Worm (Caenorhabditis elegans) whole organism, L4 larva: ENCODE results near the gene dgtr-1.

Experiments
- F37D6.2 ChIP-seq: sonication (generic microtip); optimal IDR thresholded peaks from 2 replicates; lab custom pipeline; 2016; ENCODE audit warnings: mild to moderate bottlenecking, missing genetic modification characterization, missing compliant biosample characterization
- F49E8.2 ChIP-seq: sonication (generic microtip); optimal IDR thresholded peaks from 2 replicates; lab custom pipeline; 2016; ENCODE audit warnings: missing compliant biosample characterization, mild to moderate bottlenecking, missing genetic modification characterization, borderline replicate concordance
- R02D3.7 ChIP-seq: fragments of 150-350 bp; sonication (generic microtip); optimal IDR thresholded peaks from 3 replicates; lab custom pipeline; 2014; ENCODE audit warnings: missing biosample characterization, missing genetic modification characterization
- T20F7.1 ChIP-seq: fragments of 200-800 bp; sonication (Bioruptor generic); optimal IDR thresholded peaks from 2 replicates; lab custom pipeline; 2018; ENCODE audit warnings: mild to moderate bottlenecking, missing genetic modification characterization, missing compliant biosample characterization
- T26A8.4 ChIP-seq: fragments of 200-800 bp; sonication (Bioruptor generic); IDR thresholded peaks from 2 replicates; pipeline ENCODE4 v1.3.6; 2022; ENCODE audit warnings: missing genetic modification characterization, missing compliant biosample characterization
- Y105C5A.15 ChIP-seq: fragments of 200-800 bp; sonication (Bioruptor generic); IDR thresholded peaks from 2 replicates; pipeline ENCODE4 v1.3.6; 2022; ENCODE audit warnings: missing genetic modification characterization, missing compliant biosample characterization
- Y48G9A.11 ChIP-seq: fragments of 200-800 bp; sonication (Bioruptor generic); IDR thresholded peaks from 2 replicates; pipeline ENCODE4 v1.3.6; 2022; ENCODE audit warnings: missing genetic modification reagents, missing genetic modification characterization, missing compliant biosample characterization
- aha-1 ChIP-seq: fragments of 150-350 bp; peaks from one replicate; lab custom pipeline; 2014; ENCODE audit warnings: missing biosample characterization, missing genetic modification characterization
- ceh-32 ChIP-seq: sonication (generic microtip); optimal IDR thresholded peaks from 2 replicates; lab custom pipeline; 2016; ENCODE audit warnings: mild to moderate bottlenecking, missing genetic modification characterization, missing compliant biosample characterization; ENCODE audit not compliant: poor library complexity
- ceh-44 ChIP-seq: fragments of 200-800 bp; sonication (Bioruptor generic); IDR thresholded peaks from 2 replicates; pipeline ENCODE4 v1.3.6; 2022; ENCODE audit warnings: missing genetic modification reagents, missing genetic modification characterization, missing compliant biosample characterization
- ces-1 ChIP-seq: fragments of 150-350 bp; sonication (generic microtip); optimal IDR thresholded peaks from 4 replicates; lab custom pipeline; 2014; ENCODE audit warnings: missing biosample characterization, missing genetic modification reagents, missing genetic modification characterization
- dmd-6 ChIP-seq: fragments of 200-800 bp; sonication (Bioruptor generic); IDR thresholded peaks from 2 replicates; pipeline ENCODE4 v1.3.6; 2022; ENCODE audit warnings: missing genetic modification reagents, missing genetic modification characterization, missing compliant biosample characterization
- dmd-8 ChIP-seq: fragments of 200-800 bp; sonication (Bioruptor generic); IDR thresholded peaks from 2 replicates; pipeline ENCODE4 v1.3.6; 2022; ENCODE audit warnings: missing genetic modification characterization, missing compliant biosample characterization
- fkh-10 ChIP-seq: fragments of 150-350 bp; optimal IDR thresholded peaks from 2 replicates; lab custom pipeline; 2014; ENCODE audit warnings: missing biosample characterization, missing genetic modification reagents, missing genetic modification characterization
- hlh-11 ChIP-seq: fragments of 200-800 bp; sonication (Bioruptor generic); optimal IDR thresholded peaks from 2 replicates; lab custom pipeline; 2018; ENCODE audit warnings: mild to moderate bottlenecking, missing genetic modification characterization, missing compliant biosample characterization
- hlh-30 ChIP-seq: sonication (generic microtip); optimal IDR thresholded peaks from 2 replicates; lab custom pipeline; 2017; ENCODE audit warnings: antibody characterized with exemption, mild to moderate bottlenecking, missing genetic modification characterization, missing compliant biosample characterization; ENCODE audit not compliant: insufficient read depth
- hmg-1.1 ChIP-seq: fragments of 200-800 bp; sonication (Bioruptor generic); IDR thresholded peaks from 2 replicates; pipeline ENCODE4 v1.3.6; 2022; ENCODE audit warnings: missing genetic modification reagents, missing genetic modification characterization, missing compliant biosample characterization
- lin-1 ChIP-seq: fragments of 200-800 bp; sonication (Bioruptor generic); IDR thresholded peaks from 2 replicates; pipeline ENCODE4 v1.3.6; 2022; ENCODE audit warnings: missing genetic modification reagents, missing genetic modification characterization, missing compliant biosample characterization
- lin-13 ChIP-seq: fragments of 150-350 bp; optimal IDR thresholded peaks from 2 replicates; lab custom pipeline; 2014; ENCODE audit warnings: missing biosample characterization, missing genetic modification reagents, missing genetic modification characterization
- lin-38 ChIP-seq: fragments of 200-800 bp; sonication (Bioruptor generic); IDR thresholded peaks from 2 replicates; pipeline ENCODE4 v1.3.6; 2022; ENCODE audit warnings: missing genetic modification reagents, missing genetic modification characterization, missing compliant biosample characterization
- lin-39 ChIP-seq: fragments of 150-350 bp; optimal IDR thresholded peaks from 2 replicates; lab custom pipeline; 2014; ENCODE audit warnings: missing biosample characterization, missing genetic modification reagents, missing genetic modification characterization
- lsy-2 ChIP-seq, 2 experiments: fragments of 150-350 bp in 1 of 2; sonication (generic microtip) in 1 of 2; optimal IDR thresholded peaks; 2 replicates each; lab custom pipeline; 2014 to 2017; ENCODE audit warnings: missing biosample characterization in 2 of 2, missing genetic modification characterization in 2 of 2
- madf-9 ChIP-seq: fragments of 200-800 bp; sonication (Bioruptor generic); conservative IDR thresholded peaks from 2 replicates; pipeline ENCODE4 v1.3.6; 2022; ENCODE audit warnings: missing genetic modification reagents, missing genetic modification characterization, missing compliant biosample characterization
- mxl-3 ChIP-seq: fragments of 200-800 bp; sonication (Bioruptor generic); optimal IDR thresholded peaks from 2 replicates; lab custom pipeline; 2018; ENCODE audit warnings: mild to moderate bottlenecking, missing genetic modification characterization, missing compliant biosample characterization
- nhr-10 ChIP-seq: fragments of 150-350 bp; optimal IDR thresholded peaks from 2 replicates; lab custom pipeline; 2014; ENCODE audit warnings: missing biosample characterization, missing genetic modification characterization
- nhr-11 ChIP-seq: fragments of 150-350 bp; optimal IDR thresholded peaks from 2 replicates; lab custom pipeline; 2014; ENCODE audit warnings: missing biosample characterization, missing genetic modification characterization
- nhr-28 ChIP-seq: fragments of 150-350 bp; optimal IDR thresholded peaks from 2 replicates; lab custom pipeline; 2014; ENCODE audit warnings: missing biosample characterization, missing genetic modification characterization
- nhr-41 ChIP-seq: fragments of 200-800 bp; sonication (Bioruptor generic); IDR thresholded peaks from 2 replicates; pipeline ENCODE4 v1.3.6; 2022; ENCODE audit warnings: missing genetic modification reagents, missing genetic modification characterization, missing compliant biosample characterization
- nhr-6 ChIP-seq: fragments of 150-350 bp; optimal IDR thresholded peaks from 2 replicates; lab custom pipeline; 2014; ENCODE audit warnings: missing biosample characterization, missing genetic modification characterization
- pha-4 ChIP-seq, 2 experiments: fragments of 150-350 bp in 1 of 2; fragments of 200-800 bp in 1 of 2; sonication (Bioruptor generic) in 1 of 2; IDR thresholded peaks in 1 of 2; optimal IDR thresholded peaks in 1 of 2; 2 replicates each; pipeline versions ENCODE4 v1.3.6 to Lab custom; 2014 to 2022; ENCODE audit warnings: missing genetic modification characterization in 2 of 2, missing genetic modification reagents in 2 of 2, missing biosample characterization in 1 of 2, missing compliant biosample characterization in 1 of 2
- php-3 ChIP-seq: fragments of 200-800 bp; sonication (Bioruptor generic); IDR thresholded peaks from 2 replicates; pipeline ENCODE4 v1.3.6; 2022; ENCODE audit warnings: missing genetic modification reagents, missing genetic modification characterization, missing compliant biosample characterization
- pqm-1 ChIP-seq: sonication (generic microtip); optimal IDR thresholded peaks from 2 replicates; lab custom pipeline; 2017; ENCODE audit warnings: missing biosample characterization, missing genetic modification characterization
- rbr-2 ChIP-seq: sonication (generic microtip); optimal IDR thresholded peaks from 2 replicates; lab custom pipeline; 2016; ENCODE audit warnings: missing genotype, missing genetic modification characterization, missing compliant biosample characterization
- saeg-2 ChIP-seq: fragments of 200-800 bp; sonication (Bioruptor generic); IDR thresholded peaks from 2 replicates; pipeline ENCODE4 v1.3.6; 2022; ENCODE audit warnings: missing genetic modification reagents, missing genetic modification characterization, missing compliant biosample characterization
- skn-1 ChIP-seq: fragments of 150-350 bp; optimal IDR thresholded peaks from 2 replicates; lab custom pipeline; 2014; ENCODE audit warnings: missing biosample characterization, missing genetic modification characterization
- snpc-1.2 ChIP-seq: fragments of 200-800 bp; sonication (Bioruptor generic); IDR thresholded peaks from 2 replicates; pipeline ENCODE4 v1.3.6; 2022; ENCODE audit warnings: missing genetic modification reagents, missing genetic modification characterization, missing compliant biosample characterization
- snpc-4 ChIP-seq: fragments of 150-350 bp; optimal IDR thresholded peaks from 2 replicates; lab custom pipeline; 2014; ENCODE audit warnings: missing biosample characterization, missing genetic modification characterization
- spr-1 ChIP-seq: sonication (generic microtip); optimal IDR thresholded peaks from 2 replicates; lab custom pipeline; 2016; ENCODE audit warnings: mild to moderate bottlenecking, missing genetic modification characterization, missing compliant biosample characterization
- spr-3 ChIP-seq: fragments of 200-800 bp; sonication (Bioruptor generic); optimal IDR thresholded peaks from 2 replicates; lab custom pipeline; 2018; ENCODE audit warnings: mild to moderate bottlenecking, missing genetic modification characterization, missing compliant biosample characterization
- unc-39 ChIP-seq: sonication (generic microtip); optimal IDR thresholded peaks from 2 replicates; lab custom pipeline; 2017; ENCODE audit warnings: missing biosample characterization, missing genetic modification characterization
- unc-62 ChIP-seq, 3 experiments: fragments of 150-350 bp in 1 of 3; sonication (generic microtip); optimal IDR thresholded peaks in 2 of 3; peaks in 1 of 3; 1 replicate in 1 of 3; 2 replicates in 2 of 3; lab custom pipeline; 2014 to 2017; ENCODE audit warnings: missing biosample characterization in 3 of 3, missing genetic modification characterization in 3 of 3, missing genetic modification reagents in 3 of 3, missing genotype in 1 of 3
- zag-1 ChIP-seq: fragments of 150-350 bp; optimal IDR thresholded peaks from 2 replicates; lab custom pipeline; 2014; ENCODE audit warnings: missing biosample characterization, missing genetic modification characterization
- zfp-3 ChIP-seq: fragments of 200-800 bp; sonication (Bioruptor generic); conservative IDR thresholded peaks from 2 replicates; pipeline ENCODE4 v1.3.6; 2022; ENCODE audit warnings: missing genetic modification reagents, missing genetic modification characterization, missing compliant biosample characterization

dgtr-1 gene

DNA sequence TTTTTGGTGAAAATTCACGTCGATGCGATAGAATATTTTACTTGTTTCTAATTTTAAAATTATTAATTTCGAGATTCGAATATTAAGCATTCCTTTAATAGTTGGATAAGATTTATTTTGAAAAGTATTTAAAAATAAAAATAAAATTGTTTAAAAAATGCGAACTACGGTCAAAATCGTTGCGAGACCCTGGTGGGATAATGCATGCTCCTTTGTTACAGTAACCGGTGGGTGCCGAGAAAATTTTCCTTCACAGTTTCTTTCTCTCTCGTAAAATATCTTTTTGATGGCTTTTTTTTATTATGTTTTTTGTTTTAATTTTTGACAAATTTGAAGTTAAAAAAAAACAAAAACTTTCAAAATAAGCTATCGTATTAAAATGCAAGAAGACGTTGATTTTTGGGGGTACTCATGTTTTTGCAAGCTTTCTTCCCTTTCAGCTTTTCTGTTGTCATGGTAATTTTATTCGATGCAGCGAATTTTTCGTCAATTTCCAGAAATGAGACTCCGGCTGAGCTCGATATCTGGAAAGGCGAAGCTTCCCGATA lies at the start of gene dgtr-1:
Gene dgtr-1, plus strand, starts transcription at position 498 of the 548 bp plus-strand sequence.
- TF ChIP-seq lsy-2 (tag; optimal IDR thresholded peaks at IDR 0.05; lab: Kevin White, UChicago) (peak in 1 of 2 experiments; percentile 51), dmd-6 (no peak), snpc-1.2 (GFP tag; lab: Robert Waterston, UW) (0 out of 2 replicates have a peak, but pooled peaks have one; percentile 22)

ce11 chrV:6448356-6448755 lies 48.6 kb upstream of the dgtr-1 start, which contains the start of gene fbxa-196:
Gene fbxa-196 (plus strand): TSS chrV:6448656.
- TF ChIP-seq ces-1 (GFP tag; lab: Kevin White, UChicago) (no peak), hlh-11 (tag; lab: Kevin White, UChicago) (no peak), F49E8.2 (tag; lab: Kevin White, UChicago) (no peak), madf-9 (GFP tag; lab: Robert Waterston, UW) (no peak), spr-3 (no peak)
- TF ChIP-seq, all 104 proteins: peak for 0

DNA sequence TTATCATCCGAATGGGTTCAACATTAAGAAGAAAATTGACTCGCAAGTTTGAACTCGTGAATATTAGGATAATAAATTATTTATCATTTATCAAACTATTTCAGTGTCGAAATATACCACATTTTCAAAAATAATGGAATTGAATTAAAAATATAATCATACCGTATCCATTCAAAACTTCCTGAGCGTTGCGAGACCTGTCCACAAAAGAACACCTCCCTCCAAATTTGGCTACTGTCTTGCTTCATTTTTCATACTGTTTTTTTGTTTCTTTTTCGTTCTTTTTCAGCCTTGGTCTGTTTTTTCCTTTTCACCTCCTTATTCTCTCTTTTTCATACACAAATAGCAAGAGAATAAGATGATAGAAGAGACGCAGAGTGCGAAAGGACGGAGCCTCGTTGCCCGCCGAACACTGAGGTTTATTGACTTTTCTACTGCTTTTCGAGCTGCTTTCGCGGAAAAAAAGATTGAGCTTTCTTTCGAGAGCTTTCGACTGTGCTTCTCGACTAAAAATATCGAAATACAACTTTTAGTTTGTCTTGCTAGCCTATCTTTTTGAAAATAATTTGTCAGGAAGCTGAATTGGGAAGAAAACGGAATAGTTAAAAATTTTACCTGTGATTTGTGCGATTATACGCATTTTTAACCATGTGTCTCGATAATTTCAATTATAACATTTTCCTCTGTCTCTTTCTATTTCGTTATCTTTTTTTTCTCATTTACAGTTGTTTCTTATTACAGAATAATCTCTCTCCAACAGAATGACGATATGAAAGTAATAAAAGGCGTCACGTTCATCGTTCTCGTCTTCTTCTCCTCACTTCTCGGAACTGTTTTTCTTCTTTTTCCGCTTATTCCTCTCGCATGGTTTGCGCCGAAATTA lies 46.5 kb upstream of the dgtr-1 start, which contains the start of gene acl-8:
Gene acl-8, plus strand, starts transcription at position 742 of the 883 bp plus-strand sequence.
- no peak for TF ChIP-seq snpc-4 (tag; lab: Kevin White, UChicago)
- no peak for TF ChIP-seq lin-38 (GFP tag; lab: Robert Waterston, UW)
- TF ChIP-seq lin-13 (GFP tag; lab: Kevin White, UChicago), result no peak
- TF ChIP-seq dmd-8, result no peak
- TF ChIP-seq hlh-30 (tag; lab: Kevin White, UChicago), result no peak
- TF ChIP-seq mxl-3 (GFP tag; lab: Kevin White, UChicago), result peak; percentile 51
- TF ChIP-seq T26A8.4 (GFP tag; lab: Robert Waterston, UW), result no peak
- no peak for TF ChIP-seq pha-4 (GFP tag; IDR thresholded peaks at IDR 0.05; lab: Robert Waterston, UW)
- TF ChIP-seq pha-4 (tag; optimal IDR thresholded peaks at IDR 0.05; lab: Kevin White, UChicago), result peak; percentile 19
- TF ChIP-seq aha-1 (tag; lab: Kevin White, UChicago), result peak; percentile 23
- TF ChIP-seq dmd-6, result peak; percentile 69
- TF ChIP-seq nhr-11 (tag; lab: Kevin White, UChicago), result no peak
- TF ChIP-seq F37D6.2 (tag; lab: Kevin White, UChicago), result no peak
- TF ChIP-seq T20F7.1 (GFP tag; lab: Kevin White, UChicago), result peak; percentile 37
- no peak for TF ChIP-seq rbr-2 (tag; lab: Kevin White, UChicago)
- no peak; the same call in 1 of the 2 replicates for TF ChIP-seq hmg-1.1 (GFP tag; lab: Robert Waterston, UW)
- TF ChIP-seq saeg-2 (GFP tag; lab: Robert Waterston, UW), result no peak
- no peak for TF ChIP-seq ces-1 (GFP tag; lab: Kevin White, UChicago)
- TF ChIP-seq Y48G9A.11 (GFP tag; lab: Robert Waterston, UW), result 0 out of 2 replicates have a peak, but pooled peaks have one; percentile 16
- peak; percentile 84 for TF ChIP-seq pqm-1 (tag; lab: Kevin White, UChicago)
- no peak for TF ChIP-seq zfp-3 (GFP tag; lab: Robert Waterston, UW)
- no peak for TF ChIP-seq spr-1 (tag; lab: Kevin White, UChicago)
- no peak for TF ChIP-seq zag-1 (tag; lab: Kevin White, UChicago)
- TF ChIP-seq fkh-10 (GFP tag; lab: Kevin White, UChicago), result no peak
- TF ChIP-seq lin-1 (GFP tag; lab: Robert Waterston, UW), result no peak
- TF ChIP-seq unc-39 (tag; lab: Kevin White, UChicago), result no peak
- TF ChIP-seq Y105C5A.15 (GFP tag; lab: Robert Waterston, UW), result no peak
- 0 out of 2 replicates have a peak, but pooled peaks have one; percentile 51 for TF ChIP-seq php-3 (GFP tag; lab: Robert Waterston, UW)
- TF ChIP-seq skn-1 (tag; lab: Kevin White, UChicago), result no peak
- peak; percentile 59 for TF ChIP-seq hlh-11 (tag; lab: Kevin White, UChicago)
- peak; percentile 73 for TF ChIP-seq nhr-28 (tag; lab: Kevin White, UChicago)
- no peak for TF ChIP-seq ceh-32
- TF ChIP-seq unc-62 (GFP tag; optimal IDR thresholded peaks at IDR 0.05 in 1 of 2; lab: Kevin White, UChicago), result peak in 1 of 2 experiments; percentile 84
- TF ChIP-seq unc-62 (tag; optimal IDR thresholded peaks at IDR 0.05; lab: Kevin White, UChicago), result no peak
- no peak for TF ChIP-seq nhr-6 (tag; lab: Kevin White, UChicago)
- TF ChIP-seq lin-39 (tag; lab: Kevin White, UChicago), result no peak
- no peak for TF ChIP-seq ceh-44 (GFP tag; lab: Robert Waterston, UW)
- no peak for TF ChIP-seq nhr-41 (GFP tag; lab: Robert Waterston, UW)
- TF ChIP-seq nhr-10 (tag; lab: Kevin White, UChicago), result no peak
- no peak for TF ChIP-seq R02D3.7 (tag; lab: Kevin White, UChicago)
